Fruit fly (Drosophila melanogaster) Kc167 (cell line): ENCODE data around the gene CG9743.

Experiments used
- Myc ChIP-seq: fragments of >200 bp; optimal IDR thresholded peaks from 2 replicates; lab custom pipeline; 2017; ENCODE audit warnings: missing external identifiers
- Sin3A ChIP-seq: fragments of >200 bp; optimal IDR thresholded peaks from 2 replicates; lab custom pipeline; 2018; ENCODE audit warnings: missing external identifiers
- h ChIP-seq: fragments of >200 bp; optimal IDR thresholded peaks from 3 replicates; lab custom pipeline; 2018; ENCODE audit warnings: missing external identifiers
- insv ChIP-seq: fragments of >200 bp; optimal IDR thresholded peaks from 3 replicates; lab custom pipeline; 2018; ENCODE audit warnings: missing external identifiers
- psq ChIP-seq: fragments of >200 bp; optimal IDR thresholded peaks from 2 replicates; lab custom pipeline; 2017; ENCODE audit warnings: missing external identifiers
- ttk ChIP-seq: sonication (Bioruptor generic); optimal IDR thresholded peaks from 2 replicates; lab custom pipeline; 2017; ENCODE audit warnings: missing external identifiers

The CG9743 gene

dm6 chr3R:30164162-30164561 is 38.6 kb downstream of the CG9743 start:
- no peak for TF ChIP-seq ttk (lab: Kevin White, UChicago)
- no peak for TF ChIP-seq insv (lab: Kevin White, UChicago)
- TF ChIP-seq Sin3A (lab: Kevin White, UChicago) = no peak
- TF ChIP-seq h = no peak
- no peak for TF ChIP-seq Myc (lab: Kevin White, UChicago)
- TF ChIP-seq psq (lab: Kevin White, UChicago) = no peak

- TF ChIP-seq h (no peak), Sin3A (lab: Kevin White, UChicago) (no peak), psq (lab: Kevin White, UChicago) (no peak), Myc (lab: Kevin White, UChicago) (no peak), insv (lab: Kevin White, UChicago) (no peak), ttk (lab: Kevin White, UChicago) (no peak)
Observed at dm6 chr3R:30163228-30163627, 39.6 kb downstream of the CG9743 start.

- TF ChIP-seq h = no peak
- TF ChIP-seq Myc (lab: Kevin White, UChicago) = no peak
- no peak for TF ChIP-seq psq (lab: Kevin White, UChicago)
- TF ChIP-seq insv (lab: Kevin White, UChicago) = no peak
- TF ChIP-seq ttk (lab: Kevin White, UChicago) = no peak
- no peak for TF ChIP-seq Sin3A (lab: Kevin White, UChicago)
Observed at dm6 chr3R:30160312-30160942, 42.4 kb downstream of the CG9743 start, which contains the start of gene CG11498. Gene CG11498 (minus strand): TSS chr3R:30160473.

- TF ChIP-seq insv (lab: Kevin White, UChicago) (no peak), h (no peak), ttk (lab: Kevin White, UChicago) (no peak), Myc (lab: Kevin White, UChicago) (no peak), Sin3A (lab: Kevin White, UChicago) (no peak), psq (lab: Kevin White, UChicago) (no peak)
Observed at dm6 chr3R:30153864-30154263, 48.9 kb downstream of the CG9743 start.

dm6 chr3R:30151300-30152109 is 51.3 kb downstream of the CG9743 start, which contains the start of gene CG15529:
Gene CG15529 (plus strand): TSS chr3R:30152059.
- no peak for TF ChIP-seq psq (lab: Kevin White, UChicago)
- TF ChIP-seq h = no peak
- TF ChIP-seq Myc (lab: Kevin White, UChicago) = no peak
- no peak for TF ChIP-seq ttk (lab: Kevin White, UChicago)
- no peak for TF ChIP-seq insv (lab: Kevin White, UChicago)
- TF ChIP-seq Sin3A (lab: Kevin White, UChicago) = no peak

dm6 chr3R:30150602-30151001 is 52.2 kb downstream of the CG9743 start:
- TF ChIP-seq ttk (lab: Kevin White, UChicago) (no peak), Myc (lab: Kevin White, UChicago) (no peak), h (no peak), insv (lab: Kevin White, UChicago) (no peak), Sin3A (lab: Kevin White, UChicago) (no peak), psq (lab: Kevin White, UChicago) (no peak)

dm6 chr3R:30149506-30149905 is 53.3 kb downstream of the CG9743 start, which contains the start of gene AdoR:
Gene AdoR (minus strand): TSS chr3R:30149606.
- TF ChIP-seq Myc (lab: Kevin White, UChicago) = no peak
- no peak for TF ChIP-seq h
- no peak for TF ChIP-seq Sin3A (lab: Kevin White, UChicago)
- no peak for TF ChIP-seq insv (lab: Kevin White, UChicago)
- TF ChIP-seq ttk (lab: Kevin White, UChicago) = no peak
- no peak for TF ChIP-seq psq (lab: Kevin White, UChicago)
